Fruit fly (Drosophila melanogaster) whole organism, adult: ENCODE results near the gene ncd.
A peak's percentile ranks its signal among the peaks of the same experiment; 100 is the strongest.

ENCODE experiments used
- CG11617 ChIP-seq: fragments of 200-800 bp; sonication (Bioruptor generic); optimal IDR thresholded peaks from 2 replicates; lab custom pipeline; 2017; ENCODE audit warnings: mild to moderate bottlenecking, missing biosample characterization, missing genetic modification reagents, missing genetic modification characterization
- CG14711 ChIP-seq: fragments of 200-800 bp; sonication (Bioruptor generic); optimal IDR thresholded peaks from 2 replicates; lab custom pipeline; 2018; ENCODE audit warnings: missing biosample characterization, mild to moderate bottlenecking, missing genetic modification characterization, moderate library complexity
- CG1620 ChIP-seq: fragments of 200-800 bp; sonication (Bioruptor generic); optimal IDR thresholded peaks from 2 replicates; lab custom pipeline; 2016; ENCODE audit warnings: missing biosample characterization, missing genetic modification characterization
- CG5204 ChIP-seq: fragments of 200-800 bp; sonication (Bioruptor generic); optimal IDR thresholded peaks from 2 replicates; lab custom pipeline; 2016; ENCODE audit warnings: missing biosample characterization, missing genetic modification characterization
- CG7045 ChIP-seq: fragments of 200-800 bp; sonication (Bioruptor generic); optimal IDR thresholded peaks from 2 replicates; lab custom pipeline; 2017; ENCODE audit warnings: missing biosample characterization, mild to moderate bottlenecking, missing genetic modification characterization
- CG7101 ChIP-seq: fragments of 200-800 bp; sonication (Bioruptor generic); optimal IDR thresholded peaks from 2 replicates; lab custom pipeline; 2018; ENCODE audit warnings: missing biosample characterization, mild to moderate bottlenecking, missing genetic modification characterization, moderate library complexity
- Crg-1 ChIP-seq: fragments of 200-800 bp; sonication (Bioruptor generic); optimal IDR thresholded peaks from 2 replicates; lab custom pipeline; 2016; ENCODE audit warnings: missing biosample characterization, missing genetic modification characterization
- kay ChIP-seq: fragments of 200-800 bp; sonication (Bioruptor generic); peaks from one replicate; lab custom pipeline; 2016; ENCODE audit warnings: missing biosample characterization, missing genetic modification characterization, borderline replicate concordance
- pad ChIP-seq: fragments of 200-800 bp; sonication (Bioruptor generic); optimal IDR thresholded peaks from 3 replicates; lab custom pipeline; 2017; ENCODE audit warnings: missing biosample characterization, missing genetic modification characterization, mild to moderate bottlenecking, moderate library complexity, missing genetic modification reagents
- tj ChIP-seq: fragments of 200-800 bp; sonication (Bioruptor generic); optimal IDR thresholded peaks from 3 replicates; lab custom pipeline; 2017; ENCODE audit warnings: missing biosample characterization, mild to moderate bottlenecking, missing genetic modification characterization, moderate library complexity
- toe ChIP-seq: fragments of 200-800 bp; sonication (Bioruptor generic); optimal IDR thresholded peaks from 2 replicates; lab custom pipeline; 2016; ENCODE audit warnings: missing biosample characterization, missing genetic modification characterization

dm6 chr3R:29839707-29840311 is 32.9 kb upstream of the ncd start:
- no peak for TF ChIP-seq CG5204 (GFP tag; lab: Kevin White, UChicago)
- no peak for TF ChIP-seq CG1620 (GFP tag; lab: Kevin White, UChicago)
- no peak for TF ChIP-seq pad (GFP tag; lab: Kevin White, UChicago)
- TF ChIP-seq CG7101 (tag; lab: Kevin White, UChicago): no peak
- TF ChIP-seq Crg-1 (GFP tag; lab: Kevin White, UChicago): no peak
- TF ChIP-seq toe (GFP tag; lab: Kevin White, UChicago): no peak
- TF ChIP-seq tj: peak; percentile 95
- no peak for TF ChIP-seq CG7045 (GFP tag; lab: Kevin White, UChicago)
- no peak for TF ChIP-seq CG11617 (GFP tag; lab: Kevin White, UChicago)
- TF ChIP-seq kay (GFP tag; lab: Kevin White, UChicago): no peak
- TF ChIP-seq CG14711 (tag; lab: Kevin White, UChicago): no peak
